Worm (Caenorhabditis elegans) whole organism, late embryonic: Measurements from ENCODE around the gene Y25C1A.6.

Experiments
- pax-1 ChIP-seq: fragments of 150-350 bp; optimal IDR thresholded peaks from 2 replicates; lab custom pipeline; 2014; ENCODE audit warnings: missing biosample characterization, missing genetic modification characterization
- pqm-1 ChIP-seq: sonication (generic microtip); optimal IDR thresholded peaks from 2 replicates; lab custom pipeline; 2016; ENCODE audit warnings: missing genetic modification characterization, missing compliant biosample characterization

DNA sequence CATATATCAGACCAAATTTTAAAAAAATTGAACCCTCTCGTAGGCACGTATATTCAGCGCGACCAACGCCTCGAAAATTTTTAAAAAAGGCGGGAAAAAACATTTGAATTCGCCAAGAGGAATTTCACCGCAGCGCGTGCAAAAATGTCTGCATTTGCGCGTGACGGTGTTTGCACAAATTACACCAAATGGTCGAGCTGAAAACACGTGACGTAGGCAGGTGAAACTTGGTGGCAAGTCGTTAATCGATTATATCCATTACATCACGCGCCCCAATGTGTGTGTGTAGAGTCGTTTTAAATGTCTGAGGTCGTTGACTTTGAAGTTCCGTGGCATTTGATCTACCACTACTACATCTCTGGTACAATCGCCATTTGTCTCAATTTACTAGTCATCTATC, 10.2 kb upstream of the Y25C1A.6 start, which contains the start of gene sri-31:
- TF ChIP-seq pax-1 (tag; lab: Kevin White, UChicago), result no peak
- TF ChIP-seq pqm-1 (tag; lab: Kevin White, UChicago), result no peak
